Worm (Caenorhabditis elegans): ENCODE measurements around the gene srt-27.
A peak's percentile ranks its signal among the peaks of the same experiment; 100 is the strongest.

The srt-27 gene

DNA sequence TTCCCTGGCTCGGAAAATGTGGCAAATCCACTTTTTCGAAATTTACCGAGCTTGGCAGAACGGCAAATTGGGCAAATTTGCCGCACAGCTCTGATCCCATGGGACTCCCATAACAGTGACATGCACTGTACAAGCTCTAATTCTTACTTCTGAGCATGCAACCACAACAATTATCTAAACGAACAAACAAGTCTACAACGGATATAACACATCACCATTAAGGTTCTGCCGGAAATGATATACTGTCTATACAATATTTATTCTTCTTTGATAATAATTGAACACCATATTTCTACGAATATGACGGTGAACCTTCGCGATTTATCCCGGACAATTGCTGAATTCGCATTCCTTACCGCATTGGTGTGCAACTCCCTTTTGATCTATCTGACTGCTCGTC lies 7.6 kb upstream of the srt-27 start, which contains the start of gene str-33:
Gene str-33 (plus strand): TSS at position 301 of the 400 bp plus-strand sequence.
- TF ChIP-seq ceh-45 (GFP tag; IDR thresholded peaks at IDR 0.05) (no peak), nfya-1 (tag; optimal IDR thresholded peaks at IDR 0.05) (no peak), ztf-16 (tag; optimal IDR thresholded peaks at IDR 0.05) (no peak), elt-4 (tag; optimal IDR thresholded peaks at IDR 0.05) (no peak), Y22D7AL.16 (tag; optimal IDR thresholded peaks at IDR 0.05) (no peak)

- no peak for TF ChIP-seq ceh-9 (tag; optimal IDR thresholded peaks at IDR 0.05)
Measured at ce11 chrV:2727101-2727500, 6.4 kb upstream of the srt-27 start, which contains the start of gene str-13. Gene str-13 (minus strand): TSS chrV:2727201.

DNA sequence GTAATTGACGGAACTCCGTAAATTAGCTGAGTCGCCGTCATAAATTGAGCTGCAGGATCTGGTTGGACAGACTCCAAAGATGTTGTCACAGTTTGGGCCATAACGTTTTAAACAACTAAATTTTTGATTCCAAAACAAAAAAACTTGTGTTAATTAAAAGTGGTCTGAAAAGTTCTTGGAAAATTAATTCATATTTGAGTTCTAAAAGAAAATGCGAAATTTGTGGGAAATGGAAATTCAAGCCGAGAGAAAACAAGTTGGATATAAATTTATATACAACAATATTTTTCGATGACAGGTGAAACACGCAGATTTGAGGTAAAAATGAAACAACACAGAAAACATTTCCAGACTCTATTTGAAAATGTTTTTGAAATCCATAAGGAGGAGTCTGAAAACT lies 4.6 kb upstream of the srt-27 start, which contains the start of gene srg-59:
Gene srg-59 (minus strand): TSS at position 101 of the 400 bp plus-strand sequence.
- no peak for TF ChIP-seq ahr-1 (tag; optimal IDR thresholded peaks at IDR 0.05)
- TF ChIP-seq fkh-6 (tag; optimal IDR thresholded peaks at IDR 0.05): no peak

DNA sequence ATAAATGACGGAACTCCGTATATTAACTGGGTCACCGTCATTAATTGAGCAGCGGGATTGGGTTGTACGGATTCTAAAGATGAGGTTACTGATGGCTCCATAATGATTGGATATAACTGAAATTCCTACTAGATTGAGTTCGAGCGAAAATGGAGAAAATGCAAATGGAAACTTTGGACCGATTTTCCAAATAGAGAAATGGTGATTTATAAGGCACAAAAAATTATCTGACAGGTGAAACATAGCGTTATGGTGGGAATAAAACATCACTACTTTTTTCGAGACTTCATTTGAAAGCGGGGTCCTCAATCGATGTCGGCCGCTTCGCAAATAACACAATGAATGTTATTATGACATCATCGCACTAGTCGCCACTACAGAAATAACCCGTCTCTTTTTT lies 1.9 kb upstream of the srt-27 start, which contains the start of gene srg-60:
Gene srg-60 (minus strand): TSS at position 101 of the 400 bp plus-strand sequence.
- TF ChIP-seq ceh-24 (tag; optimal IDR thresholded peaks at IDR 0.05) (no peak), tbx-7 (tag; optimal IDR thresholded peaks at IDR 0.05) (no peak), lin-11 (tag; optimal IDR thresholded peaks at IDR 0.05) (no peak), nhr-232 (tag; optimal IDR thresholded peaks at IDR 0.05) (no peak), K09A11.1 (tag; optimal IDR thresholded peaks at IDR 0.05; ENCODE audit: insufficient read depth) (no peak), ref-2 (tag; optimal IDR thresholded peaks at IDR 0.05) (no peak), dmd-4 (tag; optimal IDR thresholded peaks at IDR 0.05; ENCODE audit: borderline replicate concordance) (no peak), ahr-1 (tag; optimal IDR thresholded peaks at IDR 0.05) (no peak), hlh-13 (GFP tag; optimal IDR thresholded peaks at IDR 0.05) (no peak), sdc-2 (tag; optimal IDR thresholded peaks at IDR 0.05) (no peak), sox-2 (GFP tag; IDR thresholded peaks at IDR 0.05) (no peak), tbx-2 (tag; optimal IDR thresholded peaks at IDR 0.05) (no peak), eyg-1 (tag; optimal IDR thresholded peaks at IDR 0.05) (no peak), odd-2 (tag; optimal IDR thresholded peaks at IDR 0.05) (no peak)

ce11 chrV:2718688-2719185 lies 1.9 kb downstream of the srt-27 start, which contains the start of gene srt-29:
Gene srt-29 (minus strand): TSS chrV:2719135.
- TF ChIP-seq C08G9.2 (tag; optimal IDR thresholded peaks at IDR 0.05): peak; percentile 7
- TF ChIP-seq ceh-18 (tag; optimal IDR thresholded peaks at IDR 0.05): no peak
- TF ChIP-seq fax-1 (tag; optimal IDR thresholded peaks at IDR 0.05): no peak
- no peak for TF ChIP-seq odd-2 (tag; optimal IDR thresholded peaks at IDR 0.05)
- no peak for TF ChIP-seq ttx-3 (tag; optimal IDR thresholded peaks at IDR 0.05)
- no peak for TF ChIP-seq rnt-1 (tag; optimal IDR thresholded peaks at IDR 0.05)

- no peak for TF ChIP-seq ceh-31 (tag; optimal IDR thresholded peaks at IDR 0.05)
- no peak for TF ChIP-seq sox-2 (GFP tag; IDR thresholded peaks at IDR 0.05)
- TF ChIP-seq npax-4 (tag; optimal IDR thresholded peaks at IDR 0.05): no peak
Measured at ce11 chrV:2716933-2717332, 3.7 kb downstream of the srt-27 start.

- TF ChIP-seq pax-1 (tag; optimal IDR thresholded peaks at IDR 0.05) (no peak), ref-2 (tag; optimal IDR thresholded peaks at IDR 0.05) (no peak)
Measured at ce11 chrV:2713532-2713931, 7.1 kb downstream of the srt-27 start, which contains the start of gene srt-28. Gene srt-28 (minus strand): TSS chrV:2713632.
